Worm (Caenorhabditis elegans): ENCODE data around the gene bcl-7.

bcl-7 gene

ce11 chrIII:5906749-5907148 is 19.1 kb upstream of the bcl-7 start, which contains the start of gene erd-2.2:
erd-2.2 (plus strand) TSS chrIII:5907049.
- no peak for TF ChIP-seq tlf-1 (GFP tag; optimal IDR thresholded peaks at IDR 0.05)
- no peak for TF ChIP-seq attf-5 (GFP tag; optimal IDR thresholded peaks at IDR 0.05)
- no peak for TF ChIP-seq tbx-9 (tag; optimal IDR thresholded peaks at IDR 0.05; ENCODE audit: borderline replicate concordance)
- TF ChIP-seq Y67H2A.10 (GFP tag; conservative IDR thresholded peaks at IDR 0.05), result no peak
- TF ChIP-seq ztf-28 (GFP tag; IDR thresholded peaks at IDR 0.05), result no peak
- TF ChIP-seq mel-28 (tag; optimal IDR thresholded peaks at IDR 0.05; ENCODE audit: borderline replicate concordance), result no peak
- TF ChIP-seq attf-6 (GFP tag; IDR thresholded peaks at IDR 0.05), result no peak
- no peak for TF ChIP-seq tbp1 (GFP tag; optimal IDR thresholded peaks at IDR 0.05)
- no peak for TF ChIP-seq madf-6 (GFP tag; IDR thresholded peaks at IDR 0.05)
- no peak for TF ChIP-seq ztf-25 (GFP tag; IDR thresholded peaks at IDR 0.05)

- TF ChIP-seq die-1 (tag; optimal IDR thresholded peaks at IDR 0.05) (no peak), egl-18 (GFP tag; IDR thresholded peaks at IDR 0.05) (no peak), aptf-3 (GFP tag; IDR thresholded peaks at IDR 0.05) (no peak), F57C9.4 (tag; optimal IDR thresholded peaks at IDR 0.05) (no peak), mel-28 (tag; optimal IDR thresholded peaks at IDR 0.05; ENCODE audit: borderline replicate concordance) (no peak), bed-2 (GFP tag; IDR thresholded peaks at IDR 0.05) (no peak), rpc-1 (optimal IDR thresholded peaks at IDR 0.05) (no peak), rpc-1 (tag; optimal IDR thresholded peaks at IDR 0.05) (no peak), nfyb-1 (GFP tag; IDR thresholded peaks at IDR 0.05) (peak; percentile 40; the same call in 1 of the 2 replicates), Y56A3A.18 (GFP tag; IDR thresholded peaks at IDR 0.05) (no peak), snpc-3.4 (tag; optimal IDR thresholded peaks at IDR 0.05) (no peak), hmg-1.2 (GFP tag; IDR thresholded peaks at IDR 0.05) (peak; percentile 19; the same call in 1 of the 2 replicates), hrde-1 (tag; optimal IDR thresholded peaks at IDR 0.05; ENCODE audit: borderline replicate concordance) (no peak), nhr-80 (tag; optimal IDR thresholded peaks at IDR 0.05) (no peak), Y53G8AR.9 (GFP tag; conservative IDR thresholded peaks at IDR 0.05) (no peak), rec-8 (tag; optimal IDR thresholded peaks at IDR 0.05) (no peak), egrh-3 (GFP tag; IDR thresholded peaks at IDR 0.05) (no peak), F39B2.1 (GFP tag; IDR thresholded peaks at IDR 0.05) (no peak), hlh-12 (tag; optimal IDR thresholded peaks at IDR 0.05) (no peak), hsf-1 (GFP tag; IDR thresholded peaks at IDR 0.05) (peak; percentile 53), tbp1 (GFP tag; optimal IDR thresholded peaks at IDR 0.05) (no peak), sea-2 (GFP tag; IDR thresholded peaks at IDR 0.05) (no peak), lin-40 (tag; optimal IDR thresholded peaks at IDR 0.05) (no peak), B0336.3 (GFP tag; IDR thresholded peaks at IDR 0.05) (no peak)
These were observed 17.5 kb upstream of the bcl-7 start, which contains the start of gene C28H8.3 for ce11 chrIII:5908408-5908807. C28H8.3 (plus strand) TSS chrIII:5908700.

DNA sequence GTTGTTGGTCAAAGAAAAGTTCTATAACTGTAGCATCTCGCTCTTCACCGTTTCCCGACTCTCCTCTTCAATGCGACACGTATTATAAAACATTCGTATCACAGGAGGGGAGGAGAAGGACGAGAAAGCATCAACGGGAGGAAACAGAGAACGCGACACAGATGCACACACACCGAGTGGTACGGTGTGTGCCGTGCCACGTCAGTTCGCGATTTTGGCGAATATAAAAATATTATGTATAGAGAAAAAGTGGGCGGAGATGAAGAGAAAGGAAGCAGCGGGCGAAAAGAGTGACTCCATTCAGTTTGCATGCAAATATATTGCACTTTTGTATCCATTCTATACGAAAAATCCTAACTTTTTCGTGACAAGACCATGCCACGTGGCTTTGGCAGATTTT is 11.2 kb upstream of the bcl-7 start:
- TF ChIP-seq lin-54 (GFP tag; optimal IDR thresholded peaks at IDR 0.05), result peak; percentile 33
- no peak for TF ChIP-seq let-526 (GFP tag; IDR thresholded peaks at IDR 0.05)
- peak; percentile 50 for TF ChIP-seq hrde-1 (tag; optimal IDR thresholded peaks at IDR 0.05; ENCODE audit: borderline replicate concordance)
- peak; percentile 54; the same call in 1 of the 2 replicates for TF ChIP-seq nfyb-1 (GFP tag; IDR thresholded peaks at IDR 0.05)
- TF ChIP-seq dox-1 (GFP tag; IDR thresholded peaks at IDR 0.05), result peak; percentile 40; the same call in 1 of the 2 replicates
- no peak for TF ChIP-seq sea-2 (GFP tag; IDR thresholded peaks at IDR 0.05)
- peak; percentile 35 for TF ChIP-seq snpc-3.4 (tag; optimal IDR thresholded peaks at IDR 0.05)
- TF ChIP-seq snpc-4 (GFP tag; optimal IDR thresholded peaks at IDR 0.05), result no peak
- peak in 3 of 4 experiments; percentile 13 to 42 (median 35) for TF ChIP-seq snpc-4 (tag; optimal IDR thresholded peaks at IDR 0.05)
- no peak for TF ChIP-seq egl-18 (GFP tag; IDR thresholded peaks at IDR 0.05)
- peak; percentile 67 for TF ChIP-seq nhr-80 (tag; optimal IDR thresholded peaks at IDR 0.05)
- peak; percentile 23; the same call in 1 of the 2 replicates for TF ChIP-seq madf-6 (GFP tag; IDR thresholded peaks at IDR 0.05)
- peak; percentile 3 for TF ChIP-seq F52B5.7 (tag; optimal IDR thresholded peaks at IDR 0.05)
- TF ChIP-seq bed-2 (GFP tag; IDR thresholded peaks at IDR 0.05), result no peak
- peak; percentile 26; the same call in 1 of the 2 replicates for TF ChIP-seq hmg-1.2 (GFP tag; IDR thresholded peaks at IDR 0.05)
- TF ChIP-seq let-607 (tag; optimal IDR thresholded peaks at IDR 0.05), result peak; percentile 77 to 79
- peak; percentile 1 for TF ChIP-seq mes-4 (tag; optimal IDR thresholded peaks at IDR 0.05)
- TF ChIP-seq die-1 (tag; optimal IDR thresholded peaks at IDR 0.05), result peak; percentile 12
- 0 out of 2 replicates have a peak, but pooled peaks have one; percentile 35 for TF ChIP-seq D2030.7 (GFP tag; IDR thresholded peaks at IDR 0.05)
